Worm (Caenorhabditis elegans) whole organism, early embryonic: ENCODE measurements around the gene F32D1.3.

Experiments used
- B0310.2 ChIP-seq: sonication (generic microtip); optimal IDR thresholded peaks from 2 replicates; lab custom pipeline; 2016; ENCODE audit warnings: mild to moderate bottlenecking, missing genetic modification characterization, missing compliant biosample characterization
- F13C5.2 ChIP-seq: sonication (generic microtip); optimal IDR thresholded peaks from 2 replicates; lab custom pipeline; 2017; ENCODE audit warnings: mild to moderate bottlenecking, missing genetic modification characterization, inconsistent platforms, missing compliant biosample characterization
- aly-1 ChIP-seq: sonication (generic microtip); optimal IDR thresholded peaks from 2 replicates; lab custom pipeline; 2016; ENCODE audit warnings: missing genetic modification characterization, missing compliant biosample characterization
- ama-1 ChIP-seq: fragments of 150-350 bp; optimal IDR thresholded peaks from 2 replicates; lab custom pipeline; 2014
- ceh-13 ChIP-seq: fragments of 200-800 bp; sonication (Bioruptor generic); optimal IDR thresholded peaks from 2 replicates; lab custom pipeline; 2018; ENCODE audit warnings: mild to moderate bottlenecking, missing genetic modification characterization, missing compliant biosample characterization
- ceh-36 ChIP-seq: sonication (generic microtip); optimal IDR thresholded peaks from 2 replicates; lab custom pipeline; 2016; ENCODE audit warnings: missing genetic modification characterization, inconsistent platforms, missing compliant biosample characterization
- ets-7 ChIP-seq: sonication (generic microtip); optimal IDR thresholded peaks from 2 replicates; lab custom pipeline; 2016; ENCODE audit warnings: missing genotype, missing genetic modification characterization, missing compliant biosample characterization
- flt-1 ChIP-seq: fragments of 200-800 bp; sonication (Bioruptor generic); IDR thresholded peaks from 2 replicates; pipeline ENCODE4 v1.3.6; 2022; ENCODE audit warnings: missing genetic modification characterization, missing compliant biosample characterization
- hmbx-1 ChIP-seq: sonication (generic microtip); optimal IDR thresholded peaks from 2 replicates; lab custom pipeline; 2016; ENCODE audit warnings: mild to moderate bottlenecking, missing genetic modification characterization, missing compliant biosample characterization
- hmg-4 ChIP-seq: fragments of 200-800 bp; sonication (Bioruptor generic); optimal IDR thresholded peaks from 2 replicates; lab custom pipeline; 2018; ENCODE audit warnings: mild to moderate bottlenecking, missing genetic modification characterization, missing compliant biosample characterization
- hnd-1 ChIP-seq: sonication (generic microtip); optimal IDR thresholded peaks from 2 replicates; lab custom pipeline; 2016; ENCODE audit warnings: missing genetic modification characterization, missing compliant biosample characterization
- pes-1 ChIP-seq: fragments of 200-800 bp; sonication (Bioruptor generic); IDR thresholded peaks from 2 replicates; pipeline ENCODE4 v1.3.6; 2022; ENCODE audit warnings: missing genetic modification reagents, missing genetic modification characterization, missing compliant biosample characterization
- scrt-1 ChIP-seq: fragments of 200-800 bp; sonication (Bioruptor generic); IDR thresholded peaks from 2 replicates; pipeline ENCODE4 v1.3.6; 2022; ENCODE audit warnings: missing genetic modification characterization, missing compliant biosample characterization
- sea-1 ChIP-seq: fragments of 200-800 bp; sonication (Bioruptor generic); conservative IDR thresholded peaks from 2 replicates; pipeline ENCODE4 v1.3.6; 2022; ENCODE audit warnings: missing genetic modification characterization, missing compliant biosample characterization
- tbx-11 ChIP-seq: fragments of 200-800 bp; sonication (Bioruptor generic); IDR thresholded peaks from 2 replicates; pipeline ENCODE4 v1.3.6; 2022; ENCODE audit warnings: missing genetic modification characterization, missing compliant biosample characterization
- tbx-37 ChIP-seq: fragments of 200-800 bp; sonication (Bioruptor generic); conservative IDR thresholded peaks from 2 replicates; pipeline ENCODE4 v1.3.6; 2022; ENCODE audit warnings: missing genetic modification reagents, missing genetic modification characterization, missing compliant biosample characterization
- tra-4 ChIP-seq: sonication (generic microtip); optimal IDR thresholded peaks from 2 replicates; lab custom pipeline; 2017; ENCODE audit warnings: missing genetic modification characterization, missing compliant biosample characterization

Gene F32D1.3

ce11 chrV:4374625-4375024, 13.3 kb upstream of the F32D1.3 start, which contains the start of gene neg-1:
Gene neg-1 (minus strand): TSS chrV:4374874.
- TF ChIP-seq F13C5.2: no peak

ce11 chrV:4373656-4374055, 12.3 kb upstream of the F32D1.3 start:
- TF ChIP-seq hnd-1 (tag; lab: Kevin White, UChicago) (no peak), tbx-37 (GFP tag; lab: Robert Waterston, UW) (no peak), B0310.2 (no peak), flt-1 (no peak), tra-4 (tag; lab: Kevin White, UChicago) (no peak), tbx-11 (GFP tag; lab: Robert Waterston, UW) (no peak), aly-1 (tag; lab: Kevin White, UChicago) (no peak), sea-1 (GFP tag; lab: Robert Waterston, UW) (no peak), ceh-13 (GFP tag; lab: Kevin White, UChicago) (no peak), ama-1 (lab: Kevin White, UChicago) (no peak), hmbx-1 (no peak), ceh-36 (tag; lab: Kevin White, UChicago) (no peak), scrt-1 (GFP tag; lab: Robert Waterston, UW) (no peak), F13C5.2 (no peak), ets-7 (tag; lab: Kevin White, UChicago) (no peak), pes-1 (GFP tag; lab: Robert Waterston, UW) (no peak), hmg-4 (GFP tag; lab: Kevin White, UChicago) (no peak)

ce11 chrV:4372986-4373385, 11.6 kb upstream of the F32D1.3 start:
- TF ChIP-seq ceh-13 (GFP tag; lab: Kevin White, UChicago) (no peak), pes-1 (GFP tag; lab: Robert Waterston, UW) (no peak), flt-1 (no peak), F13C5.2 (no peak), hmg-4 (GFP tag; lab: Kevin White, UChicago) (no peak), tra-4 (tag; lab: Kevin White, UChicago) (no peak), aly-1 (tag; lab: Kevin White, UChicago) (no peak), scrt-1 (GFP tag; lab: Robert Waterston, UW) (no peak), sea-1 (GFP tag; lab: Robert Waterston, UW) (no peak), ceh-36 (tag; lab: Kevin White, UChicago) (no peak), hnd-1 (tag; lab: Kevin White, UChicago) (no peak), ama-1 (lab: Kevin White, UChicago) (no peak), hmbx-1 (no peak), tbx-11 (GFP tag; lab: Robert Waterston, UW) (no peak), tbx-37 (GFP tag; lab: Robert Waterston, UW) (no peak), ets-7 (tag; lab: Kevin White, UChicago) (no peak), B0310.2 (no peak)

- TF ChIP-seq hmbx-1 (no peak), hnd-1 (tag; lab: Kevin White, UChicago) (no peak), tbx-37 (GFP tag; lab: Robert Waterston, UW) (no peak), ets-7 (tag; lab: Kevin White, UChicago) (no peak), B0310.2 (no peak), flt-1 (no peak), F13C5.2 (no peak)
Observed at ce11 chrV:4371309-4371933, 10.1 kb upstream of the F32D1.3 start, which contains the start of the genes gmpr-1 and fipp-1. Gene gmpr-1 (minus strand): TSS chrV:4371383. Gene fipp-1 (plus strand): TSS chrV:4371807.

ce11 chrV:4370515-4370914, 9.1 kb upstream of the F32D1.3 start:
- TF ChIP-seq ama-1 (lab: Kevin White, UChicago): no peak

- TF ChIP-seq scrt-1 (GFP tag; lab: Robert Waterston, UW) (no peak), tbx-11 (GFP tag; lab: Robert Waterston, UW) (no peak)
Observed at ce11 chrV:4366440-4366839, 5.1 kb upstream of the F32D1.3 start, which contains the start of gene F32D1.11. Gene F32D1.11 (minus strand): TSS chrV:4366540.

ce11 chrV:4364517-4364916, 3.1 kb upstream of the F32D1.3 start, which contains the start of gene grl-13:
Gene grl-13 (minus strand): TSS chrV:4364617.
- TF ChIP-seq hnd-1 (tag; lab: Kevin White, UChicago) (no peak), F13C5.2 (no peak), scrt-1 (GFP tag; lab: Robert Waterston, UW) (no peak), ama-1 (lab: Kevin White, UChicago) (no peak), hmbx-1 (no peak), pes-1 (GFP tag; lab: Robert Waterston, UW) (no peak), B0310.2 (no peak), flt-1 (no peak), tbx-11 (GFP tag; lab: Robert Waterston, UW) (no peak), ceh-36 (tag; lab: Kevin White, UChicago) (no peak), hmg-4 (GFP tag; lab: Kevin White, UChicago) (no peak), tbx-37 (GFP tag; lab: Robert Waterston, UW) (no peak), ets-7 (tag; lab: Kevin White, UChicago) (no peak)

ce11 chrV:4360018-4360417, 1.4 kb downstream of the F32D1.3 start:
- no peak for TF ChIP-seq hmbx-1
- TF ChIP-seq ceh-13 (GFP tag; lab: Kevin White, UChicago): no peak
- no peak for TF ChIP-seq ama-1 (lab: Kevin White, UChicago)
- TF ChIP-seq ets-7 (tag; lab: Kevin White, UChicago): no peak
- no peak for TF ChIP-seq tbx-11 (GFP tag; lab: Robert Waterston, UW)
- no peak for TF ChIP-seq pes-1 (GFP tag; lab: Robert Waterston, UW)
- no peak for TF ChIP-seq hmg-4 (GFP tag; lab: Kevin White, UChicago)
- no peak for TF ChIP-seq aly-1 (tag; lab: Kevin White, UChicago)
- no peak for TF ChIP-seq sea-1 (GFP tag; lab: Robert Waterston, UW)
- TF ChIP-seq ceh-36 (tag; lab: Kevin White, UChicago): no peak
- TF ChIP-seq scrt-1 (GFP tag; lab: Robert Waterston, UW): no peak
- TF ChIP-seq hnd-1 (tag; lab: Kevin White, UChicago): no peak
